Worm (Caenorhabditis elegans) whole organism, late embryonic: Measurements from ENCODE around the gene F26H11.4.

Experiments used
- ama-1 ChIP-seq: fragments of 150-350 bp; optimal IDR thresholded peaks from 2 replicates; lab custom pipeline; 2014
- nfya-1 ChIP-seq: sonication (generic microtip); optimal IDR thresholded peaks from 2 replicates; lab custom pipeline; 2017; ENCODE audit warnings: missing genetic modification characterization, mild to moderate bottlenecking, missing compliant biosample characterization, antibody characterized with exemption, moderate library complexity
- pha-4 ChIP-seq: fragments of 150-350 bp; optimal IDR thresholded peaks from 2 replicates; lab custom pipeline; 2018; ENCODE audit warnings: missing biosample characterization, missing genetic modification reagents, missing genetic modification characterization
- pqm-1 ChIP-seq: sonication (generic microtip); optimal IDR thresholded peaks from 2 replicates; lab custom pipeline; 2016; ENCODE audit warnings: missing genetic modification characterization, missing compliant biosample characterization

DNA sequence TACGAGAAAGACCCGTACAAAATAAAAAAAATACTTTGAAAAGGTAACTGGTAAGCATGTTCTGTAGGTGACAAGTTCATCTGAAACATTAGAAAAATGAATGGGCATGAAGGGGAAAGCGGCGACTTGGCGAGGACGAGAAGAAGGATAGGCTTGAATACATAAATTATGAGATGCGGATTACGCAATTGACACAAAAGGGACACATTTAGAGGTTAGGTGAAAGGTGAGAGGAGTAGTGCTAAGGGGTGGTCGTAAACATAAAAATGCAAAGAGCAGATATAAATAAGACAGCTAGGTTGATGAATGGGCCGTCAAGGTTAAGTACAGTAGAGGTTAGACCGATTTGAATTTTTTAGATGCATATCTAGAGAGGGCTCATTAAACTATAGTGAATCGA lies 20.4 kb downstream of the F26H11.4 start:
- TF ChIP-seq ama-1 (lab: Kevin White, UChicago) (no peak), pha-4 (tag; lab: Kevin White, UChicago) (no peak), nfya-1 (tag; lab: Kevin White, UChicago) (no peak), pqm-1 (tag; lab: Kevin White, UChicago) (no peak)
